Worm (Caenorhabditis elegans): Measurements from ENCODE around the gene pqn-31.

Gene pqn-31

ce11 chrV:9090824-9091798 lies 18.3 kb upstream of the pqn-31 start:
- TF ChIP-seq rcor-1 (GFP tag; IDR thresholded peaks at IDR 0.05) (peak; percentile 54), lin-26 (GFP tag; IDR thresholded peaks at IDR 0.05) (peak; percentile 43; the same call in 1 of the 2 replicates), bed-1 (GFP tag; IDR thresholded peaks at IDR 0.05) (0 out of 2 replicates have a peak, but pooled peaks have one; percentile 62), mcd-1 (GFP tag; IDR thresholded peaks at IDR 0.05) (peak; percentile 39; the same call in 1 of the 2 replicates), snpc-1.1 (tag; optimal IDR thresholded peaks at IDR 0.05; ENCODE audit: insufficient read depth) (peak; percentile 79), hlh-12 (tag; optimal IDR thresholded peaks at IDR 0.05) (peak; percentile 30), hsf-1 (GFP tag; IDR thresholded peaks at IDR 0.05) (peak; percentile 58), madf-6 (GFP tag; IDR thresholded peaks at IDR 0.05) (peak; percentile 60), hmg-20 (GFP tag; IDR thresholded peaks at IDR 0.05) (peak; percentile 11; the same call in 1 of the 2 replicates), ekl-4 (GFP tag; IDR thresholded peaks at IDR 0.05) (peak; percentile 61; the same call in 1 of the 2 replicates), attf-6 (GFP tag; IDR thresholded peaks at IDR 0.05) (peak; percentile 77), dox-1 (GFP tag; IDR thresholded peaks at IDR 0.05) (peak; percentile 55), snpc-4 (GFP tag; optimal IDR thresholded peaks at IDR 0.05) (peak; percentile 58), snpc-4 (tag; optimal IDR thresholded peaks at IDR 0.05) (peak in 3 of 4 experiments; percentile 53 to 79 (median 66)), D2030.7 (GFP tag; IDR thresholded peaks at IDR 0.05) (peak; percentile 48; the same call in 1 of the 2 replicates), F49E8.2 (tag; optimal IDR thresholded peaks at IDR 0.05; ENCODE audit: insufficient read depth) (peak; percentile 2), aptf-3 (GFP tag; IDR thresholded peaks at IDR 0.05) (peak; percentile 81; the same call in 1 of the 2 replicates), ceh-100 (GFP tag; IDR thresholded peaks at IDR 0.05) (peak; percentile 16; the same call in 1 of the 2 replicates), tbp1 (GFP tag; optimal IDR thresholded peaks at IDR 0.05) (peak; percentile 49), hmg-1.2 (GFP tag; IDR thresholded peaks at IDR 0.05) (peak; percentile 53), zfh-2 (GFP tag; conservative IDR thresholded peaks at IDR 0.05) (0 out of 2 replicates have a peak, but pooled peaks have one; percentile 36), Y56A3A.18 (GFP tag; IDR thresholded peaks at IDR 0.05) (peak; percentile 43; the same call in 1 of the 2 replicates)

ce11 chrV:9092209-9092608 lies 17.2 kb upstream of the pqn-31 start, which contains the start of gene T27E4.1:
Gene T27E4.1 (plus strand): TSS chrV:9092345.
- TF ChIP-seq pha-4 (tag; optimal IDR thresholded peaks at IDR 0.05) (no peak), K11D2.4 (GFP tag; IDR thresholded peaks at IDR 0.05) (no peak), ceh-27 (GFP tag; optimal IDR thresholded peaks at IDR 0.05) (peak; percentile 9)

- TF ChIP-seq B0019.2 (GFP tag; conservative IDR thresholded peaks at IDR 0.05): no peak
- TF ChIP-seq hmg-1.2 (GFP tag; IDR thresholded peaks at IDR 0.05): peak; percentile 25; the same call in 1 of the 2 replicates
- TF ChIP-seq B0336.3 (GFP tag; IDR thresholded peaks at IDR 0.05): 0 out of 2 replicates have a peak, but pooled peaks have one; percentile 18
- no peak for TF ChIP-seq snpc-1.3 (tag; optimal IDR thresholded peaks at IDR 0.05; ENCODE audit: insufficient read depth)
- TF ChIP-seq F37B4.10 (GFP tag; IDR thresholded peaks at IDR 0.05): no peak
- no peak for TF ChIP-seq lag-1 (GFP tag; IDR thresholded peaks at IDR 0.05)
- TF ChIP-seq lin-26 (GFP tag; IDR thresholded peaks at IDR 0.05): no peak
- TF ChIP-seq hrde-1 (tag; optimal IDR thresholded peaks at IDR 0.05; ENCODE audit: borderline replicate concordance): no peak
- no peak for TF ChIP-seq cebp-1 (GFP tag; IDR thresholded peaks at IDR 0.05)
- TF ChIP-seq cebp-1 (tag; optimal IDR thresholded peaks at IDR 0.05): peak; percentile 66
- no peak for TF ChIP-seq lin-35 (GFP tag; optimal IDR thresholded peaks at IDR 0.05)
- TF ChIP-seq tbp1 (GFP tag; optimal IDR thresholded peaks at IDR 0.05): peak; percentile 47
- TF ChIP-seq T07F8.4 (tag; optimal IDR thresholded peaks at IDR 0.05): no peak
- no peak; the same call in 1 of the 2 replicates for TF ChIP-seq mcd-1 (GFP tag; IDR thresholded peaks at IDR 0.05)
- TF ChIP-seq nhr-120 (GFP tag; IDR thresholded peaks at IDR 0.05): no peak
- TF ChIP-seq K12H6.12 (tag; optimal IDR thresholded peaks at IDR 0.05): peak; percentile 44
- TF ChIP-seq F23B12.7 (tag; optimal IDR thresholded peaks at IDR 0.05; ENCODE audit: insufficient read depth): no peak
- TF ChIP-seq ceh-100 (GFP tag; IDR thresholded peaks at IDR 0.05): no peak
- TF ChIP-seq dox-1 (GFP tag; IDR thresholded peaks at IDR 0.05): no peak
- TF ChIP-seq egl-18 (GFP tag; IDR thresholded peaks at IDR 0.05): no peak
- TF ChIP-seq nfya-2 (GFP tag; IDR thresholded peaks at IDR 0.05): no peak
- 0 out of 2 replicates have a peak, but pooled peaks have one; percentile 12 for TF ChIP-seq rcor-1 (GFP tag; IDR thresholded peaks at IDR 0.05)
Measured at ce11 chrV:9094060-9094628, 15.2 kb upstream of the pqn-31 start.
